Fruit fly (Drosophila melanogaster): Measurements from ENCODE around the gene CG4768.

dm6 chrX:16835304-16835703 lies 43.4 kb downstream of the CG4768 start, which contains the start of the genes CG13004 and CG46306:
- no peak for TF ChIP-seq usp (GFP tag; optimal IDR thresholded peaks at IDR 0.05)
- TF ChIP-seq br (GFP tag; optimal IDR thresholded peaks at IDR 0.05): no peak
- TF ChIP-seq Dfd (GFP tag; optimal IDR thresholded peaks at IDR 0.05): no peak
- TF ChIP-seq brk (GFP tag; optimal IDR thresholded peaks at IDR 0.05): no peak
- TF ChIP-seq rgr (GFP tag; optimal IDR thresholded peaks at IDR 0.05): no peak
- TF ChIP-seq Abd-B (GFP tag; optimal IDR thresholded peaks at IDR 0.05): no peak
- no peak for TF ChIP-seq CrebA (GFP tag; optimal IDR thresholded peaks at IDR 0.05; ENCODE audit: borderline replicate concordance)
- no peak for TF ChIP-seq Vsx2 (GFP tag; optimal IDR thresholded peaks at IDR 0.05; ENCODE audit: partially characterized antibody)
- TF ChIP-seq N (GFP tag; optimal IDR thresholded peaks at IDR 0.05): no peak
- no peak for TF ChIP-seq Rel (GFP tag; optimal IDR thresholded peaks at IDR 0.05)
- peak; percentile 39 for TF ChIP-seq Rel (tag; optimal IDR thresholded peaks at IDR 0.05)
- TF ChIP-seq Mio (GFP tag; optimal IDR thresholded peaks at IDR 0.05): no peak
- no peak for TF ChIP-seq Myc (optimal IDR thresholded peaks at IDR 0.05)
- TF ChIP-seq lola (GFP tag; optimal IDR thresholded peaks at IDR 0.05): no peak

All from whole organism, wandering third instar larva.